Worm (Caenorhabditis elegans) whole organism, L1 larva: Measurements from ENCODE around the gene sea-2.

Source experiments
- C04F5.9 ChIP-seq: sonication (generic microtip); optimal IDR thresholded peaks from 2 replicates; lab custom pipeline; 2016; ENCODE audit warnings: missing genetic modification characterization, missing compliant biosample characterization
- C16A3.4 ChIP-seq: fragments of 150-350 bp; optimal IDR thresholded peaks from 2 replicates; lab custom pipeline; 2014; ENCODE audit warnings: missing biosample characterization, missing genetic modification characterization
- C34B4.2 ChIP-seq: sonication (generic microtip); optimal IDR thresholded peaks from 2 replicates; lab custom pipeline; 2017; ENCODE audit warnings: mild to moderate bottlenecking, missing genetic modification characterization, missing compliant biosample characterization
- ceh-63 ChIP-seq: fragments of 200-800 bp; sonication (Bioruptor generic); optimal IDR thresholded peaks from 2 replicates; lab custom pipeline; 2018; ENCODE audit warnings: mild to moderate bottlenecking, missing genetic modification characterization, missing compliant biosample characterization
- ceh-82 ChIP-seq, 3 experiments: fragments of 150-350 bp in 1 of 3; sonication (generic microtip) in 2 of 3; optimal IDR thresholded peaks; 2 replicates each; lab custom pipeline; 2014 to 2017; ENCODE audit warnings: missing biosample characterization in 3 of 3, missing genetic modification characterization in 3 of 3
- ceh-88 ChIP-seq: fragments of 200-800 bp; sonication (Bioruptor generic); IDR thresholded peaks from 2 replicates; pipeline ENCODE4 v1.3.6; 2022; ENCODE audit warnings: missing genetic modification characterization, missing compliant biosample characterization
- ceh-90 ChIP-seq: sonication (generic microtip); optimal IDR thresholded peaks from 2 replicates; lab custom pipeline; 2016; ENCODE audit warnings: missing genetic modification characterization, missing compliant biosample characterization
- dpl-1 ChIP-seq, 3 experiments: fragments of 150-350 bp in 2 of 3; sonication (generic microtip) in 1 of 3; optimal IDR thresholded peaks; 2 replicates each; lab custom pipeline; 2014 to 2017; ENCODE audit warnings: missing biosample characterization in 3 of 3, missing genetic modification characterization in 3 of 3, missing genetic modification reagents in 3 of 3
- efl-1 ChIP-seq, 4 experiments: fragments of 150-350 bp; optimal IDR thresholded peaks in 3 of 4; peaks in 1 of 4; 1 replicate in 1 of 4; 2 replicates in 3 of 4; lab custom pipeline; 2014; ENCODE audit warnings: missing biosample characterization in 2 of 4, missing genetic modification characterization in 2 of 4, missing genetic modification reagents in 2 of 4
- egl-27 ChIP-seq, 2 experiments: fragments of 150-350 bp in 1 of 2; sonication (generic microtip); optimal IDR thresholded peaks; 3 replicates each; lab custom pipeline; 2017 to 2018; ENCODE audit warnings: missing biosample characterization in 2 of 2, missing genetic modification characterization in 2 of 2, missing genetic modification reagents in 2 of 2
- elt-2 ChIP-seq: sonication (generic microtip); optimal IDR thresholded peaks from 2 replicates; lab custom pipeline; 2016; ENCODE audit warnings: missing genetic modification characterization, mild to moderate bottlenecking, inconsistent platforms, missing compliant biosample characterization, missing genetic modification reagents
- elt-3 ChIP-seq, 6 experiments: fragments of 150-350 bp in 1 of 6; sonication (generic microtip); optimal IDR thresholded peaks; 2 replicates each; lab custom pipeline; 2017 to 2018; ENCODE audit warnings: missing biosample characterization in 6 of 6, missing genetic modification characterization in 6 of 6, inconsistent platforms in 1 of 6
- fkh-10 ChIP-seq: sonication (generic microtip); optimal IDR thresholded peaks from 2 replicates; lab custom pipeline; 2017; ENCODE audit warnings: missing biosample characterization, missing genetic modification reagents, missing genetic modification characterization
- fkh-4 ChIP-seq: sonication (generic microtip); optimal IDR thresholded peaks from 2 replicates; lab custom pipeline; 2016; ENCODE audit warnings: missing compliant biosample characterization, missing genetic modification characterization, borderline replicate concordance
- fkh-8 ChIP-seq: sonication (generic microtip); optimal IDR thresholded peaks from 2 replicates; lab custom pipeline; 2016; ENCODE audit warnings: mild to moderate bottlenecking, missing genetic modification characterization, missing compliant biosample characterization
- fos-1 ChIP-seq: fragments of 150-350 bp; optimal IDR thresholded peaks from 2 replicates; lab custom pipeline; 2014; ENCODE audit warnings: missing biosample characterization, missing genetic modification characterization
- hlh-17 ChIP-seq: fragments of 200-800 bp; sonication (Bioruptor generic); optimal IDR thresholded peaks from 2 replicates; lab custom pipeline; 2018; ENCODE audit warnings: missing genetic modification characterization, mild to moderate bottlenecking, missing compliant biosample characterization, moderate library complexity, borderline replicate concordance
- hlh-4 ChIP-seq: sonication (generic microtip); optimal IDR thresholded peaks from 2 replicates; lab custom pipeline; 2016; ENCODE audit warnings: mild to moderate bottlenecking, missing genetic modification characterization, missing compliant biosample characterization
- jun-1 ChIP-seq: fragments of 150-350 bp; optimal IDR thresholded peaks from 2 replicates; lab custom pipeline; 2014; ENCODE audit warnings: missing biosample characterization, missing genetic modification reagents, missing genetic modification characterization
- lin-14 ChIP-seq: fragments of 200-800 bp; sonication (Bioruptor generic); optimal IDR thresholded peaks from 2 replicates; lab custom pipeline; 2018; ENCODE audit warnings: mild to moderate bottlenecking, missing genetic modification characterization, moderate library complexity, missing compliant biosample characterization
- lin-15B ChIP-seq: fragments of 150-350 bp; sonication (generic microtip); optimal IDR thresholded peaks from 3 replicates; lab custom pipeline; 2014; ENCODE audit warnings: missing biosample characterization, missing genetic modification characterization
- lin-35 ChIP-seq, 2 experiments: fragments of 150-350 bp; optimal IDR thresholded peaks; 2 replicates each; lab custom pipeline; 2014; ENCODE audit warnings: missing biosample characterization in 2 of 2, missing genetic modification characterization in 2 of 2, missing genetic modification reagents in 2 of 2
- lsy-2 ChIP-seq, 2 experiments: fragments of 150-350 bp; optimal IDR thresholded peaks; 2 replicates each; lab custom pipeline; 2014; ENCODE audit warnings: missing biosample characterization in 2 of 2, missing genetic modification characterization in 2 of 2
- mef-2 ChIP-seq: fragments of 150-350 bp; optimal IDR thresholded peaks from 2 replicates; lab custom pipeline; 2014; ENCODE audit warnings: missing biosample characterization, missing genetic modification characterization
- mep-1 ChIP-seq: fragments of 150-350 bp; optimal IDR thresholded peaks from 2 replicates; lab custom pipeline; 2014; ENCODE audit warnings: missing biosample characterization, missing genetic modification characterization
- nhr-19 ChIP-seq: fragments of 200-800 bp; sonication (Bioruptor generic); conservative IDR thresholded peaks from 2 replicates; pipeline ENCODE4 v1.3.6; 2022; ENCODE audit warnings: missing genetic modification characterization, missing compliant biosample characterization
- nhr-20 ChIP-seq: sonication (generic microtip); optimal IDR thresholded peaks from 2 replicates; lab custom pipeline; 2016; ENCODE audit warnings: mild to moderate bottlenecking, missing genetic modification characterization, missing compliant biosample characterization
- nhr-47 ChIP-seq: sonication (generic microtip); optimal IDR thresholded peaks from 2 replicates; lab custom pipeline; 2016; ENCODE audit warnings: mild to moderate bottlenecking, missing genetic modification characterization, moderate library complexity, missing compliant biosample characterization
- nhr-71 ChIP-seq: sonication (generic microtip); optimal IDR thresholded peaks from 2 replicates; lab custom pipeline; 2016; ENCODE audit warnings: mild to moderate bottlenecking, missing genetic modification characterization, moderate library complexity, missing compliant biosample characterization
- nhr-76 ChIP-seq: sonication (generic microtip); optimal IDR thresholded peaks from 2 replicates; lab custom pipeline; 2017; ENCODE audit warnings: missing biosample characterization, missing genetic modification characterization
- nhr-77 ChIP-seq: fragments of 150-350 bp; optimal IDR thresholded peaks from 2 replicates; lab custom pipeline; 2014; ENCODE audit warnings: missing biosample characterization, missing genetic modification characterization
- nhr-85 ChIP-seq: sonication (generic microtip); peaks from one replicate; lab custom pipeline; 2016; ENCODE audit warnings: missing genetic modification characterization, inconsistent platforms, missing compliant biosample characterization
- nhr-90 ChIP-seq: sonication (generic microtip); optimal IDR thresholded peaks from 2 replicates; lab custom pipeline; 2016; ENCODE audit warnings: mild to moderate bottlenecking, missing genetic modification characterization, missing compliant biosample characterization; ENCODE audit not compliant: poor library complexity
- pqm-1 ChIP-seq: sonication (generic microtip); optimal IDR thresholded peaks from 3 replicates; lab custom pipeline; 2017; ENCODE audit warnings: missing biosample characterization, missing genetic modification characterization
- snpc-4 ChIP-seq: fragments of 150-350 bp; optimal IDR thresholded peaks from 2 replicates; lab custom pipeline; 2014; ENCODE audit warnings: missing biosample characterization, missing genetic modification characterization
- sptf-1 ChIP-seq: fragments of 150-350 bp; optimal IDR thresholded peaks from 2 replicates; lab custom pipeline; 2014; ENCODE audit warnings: missing biosample characterization, missing genetic modification characterization
- tbx-2 ChIP-seq: sonication (generic microtip); optimal IDR thresholded peaks from 2 replicates; lab custom pipeline; 2016; ENCODE audit warnings: missing genetic modification characterization, missing compliant biosample characterization
- unc-30 ChIP-seq: sonication (generic microtip); optimal IDR thresholded peaks from 2 replicates; lab custom pipeline; 2017; ENCODE audit warnings: missing biosample characterization, missing genetic modification characterization
- unc-86 ChIP-seq: sonication (generic microtip); optimal IDR thresholded peaks from 2 replicates; lab custom pipeline; 2016; ENCODE audit warnings: missing genetic modification characterization, missing compliant biosample characterization
- ztf-4 ChIP-seq: fragments of 150-350 bp; optimal IDR thresholded peaks from 2 replicates; lab custom pipeline; 2014; ENCODE audit warnings: missing biosample characterization, missing genetic modification characterization

sea-2 gene

DNA sequence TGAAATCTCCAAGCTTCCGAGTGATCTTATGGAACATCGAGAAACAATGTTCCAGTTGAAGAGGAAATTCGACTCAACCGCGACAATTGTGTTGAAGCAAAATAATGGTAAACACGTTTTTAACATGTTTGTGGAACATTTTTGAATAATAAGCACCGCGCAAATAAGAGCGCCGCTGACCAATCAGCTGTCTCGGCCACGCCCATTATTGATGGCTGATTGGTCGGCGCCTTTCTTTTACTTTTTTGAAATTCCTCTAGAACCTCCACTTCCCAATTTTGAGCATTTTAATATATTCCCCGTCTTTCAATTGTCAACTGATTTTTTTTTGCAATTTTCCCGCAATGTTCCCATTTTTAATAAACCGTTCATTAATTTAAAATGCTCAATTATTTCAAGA is 42.0 kb upstream of the sea-2 start:
- TF ChIP-seq hlh-4 (tag; lab: Kevin White, UChicago) (no peak), fkh-10 (GFP tag; lab: Kevin White, UChicago) (no peak), nhr-85 (tag; lab: Kevin White, UChicago) (no peak), fos-1 (tag; lab: Kevin White, UChicago) (no peak), tbx-2 (no peak), egl-27 (tag; optimal IDR thresholded peaks at IDR 0.05; lab: Kevin White, UChicago) (no peak), ceh-88 (GFP tag; lab: Robert Waterston, UW) (no peak), nhr-77 (tag; lab: Kevin White, UChicago) (no peak), C16A3.4 (no peak), nhr-47 (tag; lab: Kevin White, UChicago) (no peak), elt-2 (tag; lab: Kevin White, UChicago) (no peak), nhr-90 (tag; lab: Kevin White, UChicago) (no peak), lin-15B (no peak), nhr-76 (tag; lab: Kevin White, UChicago) (no peak), lsy-2 (tag; optimal IDR thresholded peaks at IDR 0.05; lab: Kevin White, UChicago) (no peak), dpl-1 (GFP tag; optimal IDR thresholded peaks at IDR 0.05; lab: Kevin White, UChicago) (no peak), ztf-4 (no peak), hlh-17 (GFP tag; lab: Kevin White, UChicago) (no peak), fkh-8 (tag; lab: Kevin White, UChicago) (no peak), C04F5.9 (tag; lab: Kevin White, UChicago) (no peak)

DNA sequence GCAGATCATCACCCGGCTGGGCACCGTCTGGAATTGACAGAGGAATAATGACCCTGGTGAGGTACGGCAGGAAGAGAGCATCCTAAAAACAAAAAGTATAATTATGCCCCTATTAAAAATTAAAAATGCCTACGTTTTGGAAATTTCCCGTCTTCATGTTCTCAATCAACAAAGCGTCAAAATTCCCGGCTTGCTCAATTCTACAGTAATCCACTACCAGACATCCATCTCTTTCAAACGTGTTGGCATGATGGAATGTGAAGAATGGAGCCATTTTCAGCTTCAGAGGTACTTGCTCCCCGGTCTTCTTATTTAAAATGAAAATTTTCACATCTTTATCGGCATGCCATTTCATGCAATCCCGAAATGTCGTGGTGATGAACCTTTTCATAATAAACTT is 40.9 kb upstream of the sea-2 start:
- TF ChIP-seq unc-30 (no peak), lin-15B (no peak), ceh-88 (GFP tag; lab: Robert Waterston, UW) (no peak), ceh-90 (tag; lab: Kevin White, UChicago) (no peak), unc-86 (no peak)

DNA sequence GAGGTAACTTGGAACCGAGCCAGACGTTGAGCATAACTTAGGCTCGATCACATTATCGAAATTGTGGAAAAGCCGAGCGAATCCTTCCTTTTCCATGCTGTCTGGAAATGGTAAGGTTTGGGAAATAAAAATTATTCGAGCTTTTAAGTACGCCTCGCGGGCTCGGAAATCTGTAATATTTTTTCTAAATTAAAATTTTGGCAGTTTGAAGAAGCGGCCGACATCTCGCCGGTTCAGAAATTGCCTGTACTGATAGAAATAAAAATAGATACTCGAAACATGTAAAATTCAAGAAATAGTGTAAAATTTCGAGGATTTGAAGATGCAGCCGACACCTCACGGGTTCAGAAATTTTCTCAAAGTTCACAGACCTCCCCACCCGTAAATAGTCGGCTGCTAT is 39.4 kb upstream of the sea-2 start, which contains the start of gene bcmo-2:
Gene bcmo-2, minus strand, starts transcription at position 101 of the 400 bp plus-strand sequence.
- no peak for TF ChIP-seq efl-1 (optimal IDR thresholded peaks at IDR 0.05; lab: Kevin White, UChicago)
- TF ChIP-seq efl-1 (GFP tag; optimal IDR thresholded peaks at IDR 0.05 in 1 of 2; lab: Kevin White, UChicago), result peak in 1 of 2 experiments; percentile 69
- TF ChIP-seq jun-1 (tag; lab: Kevin White, UChicago), result no peak
- no peak for TF ChIP-seq pqm-1 (tag; lab: Kevin White, UChicago)
- TF ChIP-seq mef-2, result no peak
- no peak for TF ChIP-seq C34B4.2 (tag; lab: Kevin White, UChicago)
- TF ChIP-seq ceh-90 (tag; lab: Kevin White, UChicago), result no peak

DNA sequence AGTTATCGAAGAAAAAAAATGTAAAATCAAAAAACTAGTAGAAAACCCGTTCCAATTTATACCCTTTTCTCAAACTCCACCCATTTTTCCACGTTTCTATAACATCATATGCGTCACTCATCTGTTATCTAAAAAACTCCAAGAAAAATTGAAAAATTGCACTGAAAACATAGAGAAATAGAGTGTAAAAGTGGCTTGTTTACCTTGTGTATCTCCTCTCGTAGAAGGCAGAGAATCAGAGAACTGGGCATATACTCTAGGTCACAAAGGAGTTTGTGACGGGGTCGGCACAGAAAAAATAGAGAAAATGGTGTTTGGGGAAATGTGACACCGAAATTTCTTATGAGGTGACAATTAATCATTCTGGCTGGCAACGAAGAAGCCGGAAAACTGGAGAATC is 38.9 kb upstream of the sea-2 start:
- no peak for TF ChIP-seq C34B4.2 (tag; lab: Kevin White, UChicago)
- TF ChIP-seq egl-27 (tag; optimal IDR thresholded peaks at IDR 0.05; lab: Kevin White, UChicago), result no peak
- no peak for TF ChIP-seq elt-3 (tag; optimal IDR thresholded peaks at IDR 0.05; lab: Kevin White, UChicago)
- TF ChIP-seq mep-1 (tag; lab: Kevin White, UChicago), result no peak
- no peak for TF ChIP-seq ceh-63
- TF ChIP-seq sptf-1 (tag; lab: Kevin White, UChicago), result no peak
- TF ChIP-seq efl-1 (optimal IDR thresholded peaks at IDR 0.05; lab: Kevin White, UChicago), result no peak
- TF ChIP-seq efl-1 (GFP tag; optimal IDR thresholded peaks at IDR 0.05 in 1 of 2; lab: Kevin White, UChicago), result peak in 1 of 2 experiments; percentile 44
- no peak for TF ChIP-seq snpc-4 (tag; lab: Kevin White, UChicago)
- peak; percentile 21 for TF ChIP-seq nhr-77 (tag; lab: Kevin White, UChicago)
- peak; percentile 85 for TF ChIP-seq elt-2 (tag; lab: Kevin White, UChicago)
- 0 out of 2 replicates have a peak, but pooled peaks have one; percentile 16 for TF ChIP-seq nhr-19 (GFP tag; lab: Robert Waterston, UW)
- TF ChIP-seq nhr-90 (tag; lab: Kevin White, UChicago), result peak; percentile 32
- TF ChIP-seq fkh-4 (tag; lab: Kevin White, UChicago), result no peak
- no peak for TF ChIP-seq dpl-1 (GFP tag; optimal IDR thresholded peaks at IDR 0.05; lab: Kevin White, UChicago)
- TF ChIP-seq ceh-82 (tag; optimal IDR thresholded peaks at IDR 0.05; lab: Kevin White, UChicago), result peak in 1 of 3 experiments; percentile 23
- TF ChIP-seq lin-14 (GFP tag; lab: Kevin White, UChicago), result peak; percentile 67
- peak; percentile 56 for TF ChIP-seq nhr-20 (tag; lab: Kevin White, UChicago)
- peak; percentile 4 for TF ChIP-seq C16A3.4
- peak in 1 of 2 experiments; percentile 46 for TF ChIP-seq lin-35 (GFP tag; optimal IDR thresholded peaks at IDR 0.05; lab: Kevin White, UChicago)
- peak; percentile 20 for TF ChIP-seq nhr-71 (tag; lab: Kevin White, UChicago)
- TF ChIP-seq nhr-47 (tag; lab: Kevin White, UChicago), result no peak
